ENCODE assay signal across 1 fruit fly cellular context in genomic region chrX:20863704-20864103, dm6.
TF ChIP-seq lines count a peak whose summit lies in the region.

No protein-coding gene starts in this region.

TF ChIP-seq in whole organism, prepupa, 60 proteins besides CTCF, POLR2A, EP300 and RAD21 (continued from another document):
- TF ChIP-seq CG7368 (GFP tag; optimal IDR thresholded peaks at IDR 0.05; lab: Kevin White, UChicago) (no peak), CG8119 (GFP tag; IDR thresholded peaks at IDR 0.05; lab: Robert Waterston, UW) (peak; percentile 44; the same call in 2 of the 3 replicates), spab (GFP tag; optimal IDR thresholded peaks at IDR 0.05; lab: Kevin White, UChicago) (no peak), CG6808 (GFP tag; optimal IDR thresholded peaks at IDR 0.05; lab: Kevin White, UChicago) (no peak), pdm3 (GFP tag; optimal IDR thresholded peaks at IDR 0.05; lab: Kevin White, UChicago) (peak; percentile 27), fd59A (GFP tag; optimal IDR thresholded peaks at IDR 0.05; lab: Kevin White, UChicago) (peak; percentile 22), fd85E (GFP tag; optimal IDR thresholded peaks at IDR 0.05; lab: Kevin White, UChicago) (no peak), CG11902 (GFP tag; optimal IDR thresholded peaks at IDR 0.05; lab: Kevin White, UChicago) (no peak), esn (GFP tag; optimal IDR thresholded peaks at IDR 0.05; lab: Kevin White, UChicago) (no peak), CG8319 (GFP tag; optimal IDR thresholded peaks at IDR 0.05; lab: Kevin White, UChicago) (no peak), Hr38 (GFP tag; optimal IDR thresholded peaks at IDR 0.05; lab: Kevin White, UChicago) (no peak), vri (GFP tag; optimal IDR thresholded peaks at IDR 0.05; lab: Kevin White, UChicago) (no peak), CG3032 (tag; optimal IDR thresholded peaks at IDR 0.05; lab: Kevin White, UChicago) (peak; percentile 18), svp (GFP tag; lab: Kevin White, UChicago) (peak; percentile 57), CG10631 (GFP tag; optimal IDR thresholded peaks at IDR 0.05; lab: Kevin White, UChicago) (peak; percentile 37), Eip75B (GFP tag; optimal IDR thresholded peaks at IDR 0.05; lab: Kevin White, UChicago) (peak; percentile 28), Ets21C (GFP tag; optimal IDR thresholded peaks at IDR 0.05; lab: Kevin White, UChicago) (no peak)
